Worm (Caenorhabditis elegans): Measurements from ENCODE around the gene C07A9.10.

ce11 chrIII:9698635-9699396 is 13.0 kb upstream of the C07A9.10 start:
- TF ChIP-seq tbx-2 (tag; optimal IDR thresholded peaks at IDR 0.05): no peak
- no peak for TF ChIP-seq nhr-76 (tag; optimal IDR thresholded peaks at IDR 0.05)
- TF ChIP-seq nhr-23 (tag; optimal IDR thresholded peaks at IDR 0.05): peak; percentile 8
- no peak for TF ChIP-seq pqm-1 (tag; optimal IDR thresholded peaks at IDR 0.05)
- TF ChIP-seq pha-4 (tag; optimal IDR thresholded peaks at IDR 0.05): no peak
- TF ChIP-seq daf-12 (tag; optimal IDR thresholded peaks at IDR 0.05): no peak
- no peak for TF ChIP-seq elt-3 (tag; optimal IDR thresholded peaks at IDR 0.05)
- TF ChIP-seq R02D3.7 (tag; optimal IDR thresholded peaks at IDR 0.05): no peak
- no peak for TF ChIP-seq nhr-237 (tag; optimal IDR thresholded peaks at IDR 0.05)
- no peak for TF ChIP-seq zag-1 (tag; optimal IDR thresholded peaks at IDR 0.05)
- no peak for TF ChIP-seq jun-1 (tag; optimal IDR thresholded peaks at IDR 0.05)
- TF ChIP-seq nhr-77 (tag; optimal IDR thresholded peaks at IDR 0.05): no peak
- peak; percentile 49 for TF ChIP-seq nhr-25 (tag; optimal IDR thresholded peaks at IDR 0.05)
